Fruit fly (Drosophila melanogaster) whole organism, prepupa: ENCODE data around the gene BOD1.

Experiments
- CG16779 ChIP-seq: fragments of 200-800 bp; sonication (Bioruptor generic); optimal IDR thresholded peaks from 3 replicates; lab custom pipeline; 2017; ENCODE audit warnings: missing biosample characterization, mild to moderate bottlenecking, missing genetic modification characterization
- CG8632 ChIP-seq: fragments of 200-800 bp; sonication (Bioruptor generic); optimal IDR thresholded peaks from 3 replicates; lab custom pipeline; 2016; ENCODE audit warnings: missing biosample characterization, missing genetic modification characterization
- Gug ChIP-seq: fragments of 200-800 bp; sonication (Bioruptor generic); IDR thresholded peaks from 2 replicates; pipeline ENCODE4 v1.3.6; 2022; ENCODE audit warnings: missing biosample characterization, missing genetic modification characterization
- Hr39 ChIP-seq: fragments of 200-800 bp; sonication (Bioruptor generic); optimal IDR thresholded peaks from 2 replicates; lab custom pipeline; 2016; ENCODE audit warnings: missing biosample characterization, missing genetic modification characterization

dm6 chr3R:27925971-27926533 lies 12.0 kb upstream of the BOD1 start:
- TF ChIP-seq Gug (GFP tag; lab: Robert Waterston, UW) (peak; percentile 19; the same call in 1 of the 2 replicates), CG8632 (GFP tag; lab: Kevin White, UChicago) (no peak), CG16779 (no peak), Hr39 (GFP tag; lab: Kevin White, UChicago) (peak; percentile 8)
